Fruit fly (Drosophila melanogaster) whole organism, embryonic: Measurements from ENCODE around the gene eIF2Bepsilon.

Experiments used
- Ada2b ChIP-seq: fragments of 200-800 bp; sonication (Bioruptor generic); IDR thresholded peaks from 2 replicates; pipeline ENCODE4 v1.3.6; 2022; ENCODE audit warnings: missing biosample characterization, missing genetic modification characterization
- Bteb2 ChIP-seq: fragments of 200-800 bp; sonication (Bioruptor generic); optimal IDR thresholded peaks from 2 replicates; lab custom pipeline; 2016; ENCODE audit warnings: missing biosample characterization, missing genetic modification characterization
- CG10979 ChIP-seq: fragments of 200-800 bp; sonication (Bioruptor generic); optimal IDR thresholded peaks from 2 replicates; lab custom pipeline; 2018; ENCODE audit warnings: missing biosample characterization, mild to moderate bottlenecking, missing genetic modification characterization, moderate library complexity
- CG13287 ChIP-seq: fragments of 200-800 bp; sonication (Bioruptor generic); IDR thresholded peaks from 2 replicates; pipeline ENCODE4 v1.3.6; 2022; ENCODE audit warnings: missing biosample characterization, missing genetic modification characterization; ENCODE audit not compliant: partially characterized antibody
- CG14050 ChIP-seq: fragments of 200-800 bp; sonication (Bioruptor generic); IDR thresholded peaks from 3 replicates; pipeline ENCODE4 v1.3.6; 2022; ENCODE audit warnings: missing biosample characterization, missing genetic modification characterization
- CG14710 ChIP-seq: fragments of 200-800 bp; sonication (Bioruptor generic); optimal IDR thresholded peaks from 3 replicates; lab custom pipeline; 2019; ENCODE audit warnings: missing biosample characterization, mild to moderate bottlenecking, missing genetic modification characterization, moderate library complexity
- CG15514 ChIP-seq: fragments of 200-800 bp; sonication (Bioruptor generic); optimal IDR thresholded peaks from 3 replicates; lab custom pipeline; 2017; ENCODE audit warnings: missing biosample characterization, missing genetic modification characterization, mild to moderate bottlenecking, moderate library complexity, missing genetic modification reagents
- CG1647 ChIP-seq: fragments of 200-800 bp; sonication (Bioruptor generic); optimal IDR thresholded peaks from 3 replicates; lab custom pipeline; 2016; ENCODE audit warnings: missing biosample characterization, missing genetic modification characterization
- CG16813 ChIP-seq: fragments of 200-800 bp; sonication (Bioruptor generic); IDR thresholded peaks from 3 replicates; pipeline ENCODE4 v1.3.6; 2022; ENCODE audit warnings: missing biosample characterization, missing genetic modification characterization; ENCODE audit not compliant: partially characterized antibody
- CG1792 ChIP-seq: fragments of 200-800 bp; sonication (Bioruptor generic); optimal IDR thresholded peaks from 2 replicates; lab custom pipeline; 2016; ENCODE audit warnings: missing biosample characterization, missing genetic modification characterization
- CG30431 ChIP-seq: fragments of 200-800 bp; sonication (Bioruptor generic); optimal IDR thresholded peaks from 2 replicates; lab custom pipeline; 2017; ENCODE audit warnings: missing biosample characterization, missing genetic modification characterization
- CG4820 ChIP-seq: fragments of 200-800 bp; sonication (Bioruptor generic); optimal IDR thresholded peaks from 3 replicates; lab custom pipeline; 2016; ENCODE audit warnings: missing biosample characterization, missing genetic modification characterization
- CG6791 ChIP-seq: fragments of 200-800 bp; sonication (Bioruptor generic); IDR thresholded peaks from 3 replicates; pipeline ENCODE4 v1.3.6; 2022; ENCODE audit warnings: missing biosample characterization, missing genetic modification characterization; ENCODE audit not compliant: partially characterized antibody
- CG7372 ChIP-seq: fragments of 200-800 bp; sonication (Bioruptor generic); IDR thresholded peaks from 2 replicates; pipeline ENCODE4 v1.3.6; 2022; ENCODE audit warnings: missing biosample characterization, missing genetic modification characterization
- CG8290 ChIP-seq, 3 experiments: fragments of 200-800 bp; sonication (Bioruptor generic); optimal IDR thresholded peaks; 2 replicates each; lab custom pipeline; 2016 to 2019; ENCODE audit warnings: missing biosample characterization in 3 of 3, missing genetic modification characterization in 3 of 3, mild to moderate bottlenecking in 2 of 3, moderate library complexity in 1 of 3
- CG9437 ChIP-seq: fragments of 200-800 bp; sonication (Bioruptor generic); optimal IDR thresholded peaks from 2 replicates; lab custom pipeline; 2018; ENCODE audit warnings: missing biosample characterization, mild to moderate bottlenecking, missing genetic modification characterization
- CG9876 ChIP-seq: fragments of 200-800 bp; sonication (Bioruptor generic); optimal IDR thresholded peaks from 2 replicates; lab custom pipeline; 2016; ENCODE audit warnings: missing biosample characterization, missing genetic modification characterization
- D19A ChIP-seq: fragments of 200-800 bp; optimal IDR thresholded peaks from 3 replicates; lab custom pipeline; 2019; ENCODE audit warnings: missing biosample characterization, mild to moderate bottlenecking, missing genetic modification characterization, moderate library complexity
- Dp ChIP-seq: fragments of 200-800 bp; sonication (Bioruptor generic); optimal IDR thresholded peaks from 2 replicates; lab custom pipeline; 2018; ENCODE audit warnings: missing biosample characterization, mild to moderate bottlenecking, missing genetic modification characterization, moderate library complexity
- GATAe ChIP-seq: fragments of 200-800 bp; sonication (Bioruptor generic); conservative IDR thresholded peaks from 2 replicates; pipeline ENCODE4 v1.3.6; 2022; ENCODE audit warnings: missing biosample characterization, missing genetic modification characterization
- Hmr ChIP-seq: fragments of 200-800 bp; sonication (Bioruptor generic); optimal IDR thresholded peaks from 3 replicates; lab custom pipeline; 2017; ENCODE audit warnings: mild to moderate bottlenecking, missing biosample characterization, missing genetic modification reagents, missing genetic modification characterization
- Hr78 ChIP-seq, 2 experiments: fragments of 200-800 bp in 1 of 2; fragments of >200 bp in 1 of 2; sonication (Bioruptor generic) in 1 of 2; optimal IDR thresholded peaks; 2 replicates each; lab custom pipeline; 2017 to 2019; ENCODE audit warnings: missing biosample characterization in 2 of 2, missing genetic modification characterization in 2 of 2, mild to moderate bottlenecking in 1 of 2, moderate library complexity in 1 of 2
- Sox100B ChIP-seq: fragments of 200-800 bp; sonication (Bioruptor generic); optimal IDR thresholded peaks from 3 replicates; lab custom pipeline; 2018; ENCODE audit warnings: missing biosample characterization, mild to moderate bottlenecking, missing genetic modification characterization
- ac ChIP-seq: fragments of 200-800 bp; sonication (Bioruptor generic); optimal IDR thresholded peaks from 3 replicates; lab custom pipeline; 2017; ENCODE audit warnings: missing biosample characterization, mild to moderate bottlenecking, missing genetic modification characterization
- amos ChIP-seq: fragments of 200-800 bp; sonication (Bioruptor generic); IDR thresholded peaks from 2 replicates; pipeline ENCODE4 v1.3.6; 2022; ENCODE audit warnings: missing biosample characterization, missing genetic modification characterization; ENCODE audit not compliant: partially characterized antibody
- ash1 ChIP-seq: fragments of 200-800 bp; sonication (Bioruptor generic); optimal IDR thresholded peaks from 2 replicates; lab custom pipeline; 2018; ENCODE audit warnings: missing biosample characterization, mild to moderate bottlenecking, missing genetic modification characterization
- cato ChIP-seq: fragments of 200-800 bp; sonication (Bioruptor generic); optimal IDR thresholded peaks from 2 replicates; lab custom pipeline; 2016; ENCODE audit warnings: missing biosample characterization, missing genetic modification characterization, borderline replicate concordance
- crc ChIP-seq: fragments of 200-800 bp; sonication (Bioruptor generic); optimal IDR thresholded peaks from 2 replicates; lab custom pipeline; 2016; ENCODE audit warnings: missing biosample characterization, missing genetic modification characterization
- crp ChIP-seq, 2 experiments: fragments of 200-800 bp; sonication (Bioruptor generic); optimal IDR thresholded peaks; 2 replicates in 1 of 2; 3 replicates in 1 of 2; lab custom pipeline; 2017; ENCODE audit warnings: missing biosample characterization in 2 of 2, missing genetic modification characterization in 2 of 2, mild to moderate bottlenecking in 1 of 2, moderate library complexity in 1 of 2
- eve ChIP-seq, 2 experiments: fragments of >200 bp; optimal IDR thresholded peaks; 2 replicates each; lab custom pipeline; 2017; ENCODE audit warnings: missing biosample characterization in 2 of 2, missing genetic modification characterization in 2 of 2
- ewg ChIP-seq: fragments of 200-800 bp; sonication (Bioruptor generic); optimal IDR thresholded peaks from 3 replicates; lab custom pipeline; 2017; ENCODE audit warnings: mild to moderate bottlenecking, missing biosample characterization, missing genetic modification reagents, missing genetic modification characterization
- inv ChIP-seq: fragments of 200-800 bp; sonication (Bioruptor generic); IDR thresholded peaks from 2 replicates; pipeline ENCODE4 v1.3.6; 2022; ENCODE audit warnings: missing biosample characterization, missing genetic modification characterization; ENCODE audit not compliant: partially characterized antibody
- kah ChIP-seq: fragments of 200-800 bp; sonication (Bioruptor generic); optimal IDR thresholded peaks from 2 replicates; lab custom pipeline; 2018; ENCODE audit warnings: missing biosample characterization, mild to moderate bottlenecking, missing genetic modification characterization
- luna ChIP-seq: fragments of 200-800 bp; sonication (Bioruptor generic); optimal IDR thresholded peaks from 2 replicates; lab custom pipeline; 2016; ENCODE audit warnings: missing biosample characterization, missing genetic modification characterization
- mam ChIP-seq: fragments of 200-800 bp; sonication (Bioruptor generic); optimal IDR thresholded peaks from 3 replicates; lab custom pipeline; 2016; ENCODE audit warnings: missing biosample characterization, missing genetic modification characterization
- odd ChIP-seq: fragments of 200-800 bp; sonication (Bioruptor generic); optimal IDR thresholded peaks from 2 replicates; lab custom pipeline; 2017; ENCODE audit warnings: missing biosample characterization, mild to moderate bottlenecking, missing genetic modification characterization
- pho ChIP-seq: fragments of 200-800 bp; sonication (Bioruptor generic); optimal IDR thresholded peaks from 2 replicates; lab custom pipeline; 2016; ENCODE audit warnings: missing biosample characterization, missing genetic modification characterization
- sd ChIP-seq: fragments of 200-800 bp; sonication (Bioruptor generic); optimal IDR thresholded peaks from 3 replicates; lab custom pipeline; 2018; ENCODE audit warnings: missing biosample characterization, mild to moderate bottlenecking, missing genetic modification characterization, moderate library complexity
- shn ChIP-seq: fragments of 200-800 bp; sonication (Bioruptor generic); optimal IDR thresholded peaks from 3 replicates; lab custom pipeline; 2016; ENCODE audit warnings: missing biosample characterization, missing genetic modification characterization
- usp ChIP-seq: fragments of >200 bp; optimal IDR thresholded peaks from 2 replicates; lab custom pipeline; 2017; ENCODE audit warnings: missing biosample characterization, missing genetic modification characterization

Gene eIF2Bepsilon

dm6 chrX:1968581-1969258 lies 46.0 kb upstream of the eIF2Bepsilon start (continued):
- TF ChIP-seq CG16813 (GFP tag; lab: Robert Waterston, UW) (no peak), CG1647 (GFP tag; lab: Kevin White, UChicago) (no peak), luna (no peak), pho (no peak), CG6791 (GFP tag; lab: Robert Waterston, UW) (no peak), CG13287 (GFP tag; lab: Robert Waterston, UW) (no peak), Dp (GFP tag; lab: Kevin White, UChicago) (no peak), CG14050 (peak; percentile 18; the same call in 1 of the 3 replicates), crc (no peak), crp (GFP tag; optimal IDR thresholded peaks at IDR 0.05; lab: Kevin White, UChicago) (peak in 1 of 2 experiments; percentile 26), ash1 (no peak), CG7372 (no peak), CG9876 (GFP tag; lab: Kevin White, UChicago) (peak; percentile 3), CG30431 (peak; percentile 24), inv (GFP tag; lab: Robert Waterston, UW) (no peak), Hmr (GFP tag; lab: Kevin White, UChicago) (peak; percentile 2), kah (peak; percentile 65), Sox100B (GFP tag; lab: Kevin White, UChicago) (peak; percentile 70), CG4820 (GFP tag; lab: Kevin White, UChicago) (peak; percentile 45), GATAe (GFP tag; lab: Robert Waterston, UW) (no peak), shn (peak; percentile 11), Ada2b (no peak), ewg (GFP tag; lab: Kevin White, UChicago) (peak; percentile 72), CG14710 (peak; percentile 43), CG15514 (GFP tag; lab: Kevin White, UChicago) (no peak), D19A (tag; lab: Kevin White, UChicago) (peak; percentile 62), sd (tag; lab: Kevin White, UChicago) (peak; percentile 18), usp (GFP tag; lab: Kevin White, UChicago) (no peak), ac (no peak), amos (GFP tag; lab: Robert Waterston, UW) (no peak), Bteb2 (no peak), odd (GFP tag; lab: Kevin White, UChicago) (peak; percentile 34), cato (GFP tag; lab: Kevin White, UChicago) (no peak), CG8290 (GFP tag; optimal IDR thresholded peaks at IDR 0.05; lab: Kevin White, UChicago) (peak; percentile 19), CG8290 (tag; optimal IDR thresholded peaks at IDR 0.05; lab: Kevin White, UChicago) (peak in 1 of 2 experiments; percentile 76), eve (GFP tag; optimal IDR thresholded peaks at IDR 0.05; lab: Kevin White, UChicago) (peak in 1 of 2 experiments; percentile 81), Hr78 (GFP tag; optimal IDR thresholded peaks at IDR 0.05; lab: Kevin White, UChicago) (peak in 1 of 2 experiments; percentile 80)

dm6 chrX:1968152-1968551 lies 45.5 kb upstream of the eIF2Bepsilon start:
- peak; percentile 85 for TF ChIP-seq CG7372
- peak; percentile 77 for TF ChIP-seq CG10979
- TF ChIP-seq mam = no peak
- TF ChIP-seq CG9437 (GFP tag; lab: Kevin White, UChicago) = peak; percentile 77
- no peak for TF ChIP-seq CG1792 (GFP tag; lab: Kevin White, UChicago)
